Worm (Caenorhabditis elegans) whole organism, L3 larva: ENCODE results near the gene hphd-1.

Experiments used
- R02D3.7 ChIP-seq: fragments of 150-350 bp; optimal IDR thresholded peaks from 2 replicates; lab custom pipeline; 2014; ENCODE audit warnings: missing biosample characterization, missing genetic modification characterization
- ZK546.5 ChIP-seq: sonication (generic microtip); optimal IDR thresholded peaks from 2 replicates; lab custom pipeline; 2017; ENCODE audit warnings: missing biosample characterization, missing genetic modification characterization
- aly-2 ChIP-seq: fragments of 150-350 bp; optimal IDR thresholded peaks from 2 replicates; lab custom pipeline; 2014; ENCODE audit warnings: missing biosample characterization, missing genetic modification characterization
- ama-1 ChIP-seq: fragments of 150-350 bp; optimal IDR thresholded peaks from 2 replicates; lab custom pipeline; 2018
- ceh-16 ChIP-seq: sonication (generic microtip); optimal IDR thresholded peaks from 2 replicates; lab custom pipeline; 2017; ENCODE audit warnings: missing biosample characterization, missing genetic modification characterization
- ceh-82 ChIP-seq: fragments of 150-350 bp; optimal IDR thresholded peaks from 2 replicates; lab custom pipeline; 2014; ENCODE audit warnings: missing biosample characterization, missing genetic modification characterization
- ceh-9 ChIP-seq: sonication (generic microtip); optimal IDR thresholded peaks from 2 replicates; lab custom pipeline; 2018; ENCODE audit warnings: missing biosample characterization, missing genetic modification characterization
- daf-12 ChIP-seq: fragments of 150-350 bp; optimal IDR thresholded peaks from 2 replicates; lab custom pipeline; 2014; ENCODE audit warnings: missing biosample characterization, missing genetic modification reagents, missing genetic modification characterization
- egl-27 ChIP-seq: sonication (generic microtip); optimal IDR thresholded peaks from 4 replicates; lab custom pipeline; 2017; ENCODE audit warnings: missing biosample characterization, missing genetic modification reagents, missing genetic modification characterization
- egl-5 ChIP-seq: fragments of 150-350 bp; optimal IDR thresholded peaks from 2 replicates; lab custom pipeline; 2017; ENCODE audit warnings: missing biosample characterization, missing genetic modification reagents, missing genetic modification characterization, inconsistent platforms
- elt-1 ChIP-seq: fragments of 150-350 bp; optimal IDR thresholded peaks from 2 replicates; lab custom pipeline; 2014; ENCODE audit warnings: missing biosample characterization, missing genetic modification characterization
- elt-2 ChIP-seq: sonication (generic microtip); optimal IDR thresholded peaks from 2 replicates; lab custom pipeline; 2016; ENCODE audit warnings: missing genetic modification reagents, mild to moderate bottlenecking, missing genetic modification characterization, missing compliant biosample characterization
- elt-3 ChIP-seq, 3 experiments: fragments of 150-350 bp in 1 of 3; sonication (generic microtip) in 2 of 3; optimal IDR thresholded peaks; 2 replicates in 2 of 3; 4 replicates in 1 of 3; lab custom pipeline; 2014 to 2017; ENCODE audit warnings: missing biosample characterization in 3 of 3, missing genetic modification characterization in 3 of 3
- eor-1 ChIP-seq, 2 experiments: fragments of 150-350 bp; optimal IDR thresholded peaks; 2 replicates each; lab custom pipeline; 2014 to 2018; ENCODE audit warnings: missing biosample characterization in 2 of 2, missing genetic modification characterization in 2 of 2
- fkh-10 ChIP-seq: sonication (generic microtip); optimal IDR thresholded peaks from 2 replicates; lab custom pipeline; 2017; ENCODE audit warnings: missing biosample characterization, missing genetic modification reagents, missing genetic modification characterization
- fkh-2 ChIP-seq: fragments of 150-350 bp; optimal IDR thresholded peaks from 2 replicates; lab custom pipeline; 2014; ENCODE audit warnings: missing biosample characterization, missing genetic modification reagents, missing genetic modification characterization
- jun-1 ChIP-seq: fragments of 150-350 bp; optimal IDR thresholded peaks from 2 replicates; lab custom pipeline; 2014; ENCODE audit warnings: missing biosample characterization, missing genetic modification reagents, missing genetic modification characterization
- lin-39 ChIP-seq: fragments of 150-350 bp; optimal IDR thresholded peaks from 2 replicates; lab custom pipeline; 2018; ENCODE audit warnings: missing biosample characterization, missing genetic modification reagents, missing genetic modification characterization
- mml-1 ChIP-seq: fragments of 150-350 bp; sonication (generic microtip); optimal IDR thresholded peaks from 3 replicates; lab custom pipeline; 2014; ENCODE audit warnings: missing biosample characterization, missing genetic modification characterization
- nfya-1 ChIP-seq: sonication (generic microtip); optimal IDR thresholded peaks from 2 replicates; lab custom pipeline; 2017; ENCODE audit warnings: missing genetic modification characterization, mild to moderate bottlenecking, missing compliant biosample characterization, antibody characterized with exemption, moderate library complexity; ENCODE audit not compliant: insufficient read depth
- nhr-11 ChIP-seq: fragments of 150-350 bp; optimal IDR thresholded peaks from 2 replicates; lab custom pipeline; 2014; ENCODE audit warnings: missing biosample characterization, missing genetic modification characterization
- nhr-12 ChIP-seq: fragments of 150-350 bp; optimal IDR thresholded peaks from 2 replicates; lab custom pipeline; 2014; ENCODE audit warnings: missing biosample characterization, missing genetic modification characterization
- nhr-237 ChIP-seq: fragments of 150-350 bp; optimal IDR thresholded peaks from 2 replicates; lab custom pipeline; 2014; ENCODE audit warnings: missing biosample characterization, missing genetic modification characterization
- nhr-25 ChIP-seq: sonication (generic microtip); optimal IDR thresholded peaks from 2 replicates; lab custom pipeline; 2017; ENCODE audit warnings: missing biosample characterization, missing genetic modification characterization
- nhr-28 ChIP-seq: fragments of 150-350 bp; optimal IDR thresholded peaks from 2 replicates; lab custom pipeline; 2014; ENCODE audit warnings: missing biosample characterization, missing genetic modification characterization
- nhr-43 ChIP-seq: sonication (generic microtip); optimal IDR thresholded peaks from 2 replicates; lab custom pipeline; 2016; ENCODE audit warnings: mild to moderate bottlenecking, missing genetic modification characterization, missing compliant biosample characterization; ENCODE audit not compliant: poor library complexity, severe bottlenecking
- nhr-77 ChIP-seq: fragments of 150-350 bp; optimal IDR thresholded peaks from 2 replicates; lab custom pipeline; 2014; ENCODE audit warnings: missing biosample characterization, missing genetic modification characterization
- pha-4 ChIP-seq: fragments of 150-350 bp; optimal IDR thresholded peaks from 2 replicates; lab custom pipeline; 2014; ENCODE audit warnings: missing biosample characterization, missing genetic modification reagents, missing genetic modification characterization
- sea-2 ChIP-seq: fragments of 150-350 bp; sonication (generic microtip); optimal IDR thresholded peaks from 4 replicates; lab custom pipeline; 2014; ENCODE audit warnings: missing biosample characterization, missing genetic modification reagents, missing genetic modification characterization
- tbx-2 ChIP-seq: sonication (generic microtip); optimal IDR thresholded peaks from 2 replicates; lab custom pipeline; 2016; ENCODE audit warnings: mild to moderate bottlenecking, missing genetic modification characterization, missing compliant biosample characterization
- unc-39 ChIP-seq: sonication (generic microtip); optimal IDR thresholded peaks from 4 replicates; lab custom pipeline; 2017; ENCODE audit warnings: missing biosample characterization, missing genetic modification characterization
- zag-1 ChIP-seq: fragments of 150-350 bp; optimal IDR thresholded peaks from 2 replicates; lab custom pipeline; 2014; ENCODE audit warnings: missing biosample characterization, missing genetic modification characterization
- ztf-4 ChIP-seq: fragments of 150-350 bp; optimal IDR thresholded peaks from 2 replicates; lab custom pipeline; 2014; ENCODE audit warnings: missing biosample characterization, missing genetic modification characterization

Gene hphd-1

ce11 chrII:12994009-12994788 lies 2.2 kb downstream of the hphd-1 start:
- TF ChIP-seq elt-2 (tag; lab: Kevin White, UChicago), result peak; percentile 25
- no peak for TF ChIP-seq nhr-77 (tag; lab: Kevin White, UChicago)
- TF ChIP-seq ama-1 (lab: Kevin White, UChicago), result peak; percentile 85
- peak; percentile 39 for TF ChIP-seq nhr-43 (tag; lab: Kevin White, UChicago)

- TF ChIP-seq elt-2 (tag; lab: Kevin White, UChicago) (no peak), fkh-2 (no peak), nhr-11 (tag; lab: Kevin White, UChicago) (no peak), nhr-43 (tag; lab: Kevin White, UChicago) (no peak)
These were observed 3.4 kb downstream of the hphd-1 start for ce11 chrII:12992980-12993379.

ce11 chrII:12992193-12992592 lies 4.2 kb downstream of the hphd-1 start:
- TF ChIP-seq jun-1 (no peak), nhr-43 (tag; lab: Kevin White, UChicago) (no peak), ceh-16 (tag; lab: Kevin White, UChicago) (no peak), ama-1 (lab: Kevin White, UChicago) (no peak), ceh-82 (tag; lab: Kevin White, UChicago) (no peak), mml-1 (tag; lab: Kevin White, UChicago) (no peak), tbx-2 (tag; lab: Kevin White, UChicago) (no peak), R02D3.7 (tag; lab: Kevin White, UChicago) (no peak), egl-5 (tag; lab: Kevin White, UChicago) (no peak), fkh-10 (no peak), ceh-9 (no peak), zag-1 (tag; lab: Kevin White, UChicago) (no peak), nfya-1 (tag; lab: Kevin White, UChicago) (no peak), nhr-12 (tag; lab: Kevin White, UChicago) (no peak), elt-1 (tag; lab: Kevin White, UChicago) (no peak), fkh-2 (no peak), sea-2 (GFP tag; lab: Kevin White, UChicago) (no peak), nhr-28 (tag; lab: Kevin White, UChicago) (no peak)

- no peak for TF ChIP-seq sea-2 (GFP tag; lab: Kevin White, UChicago)
- no peak for TF ChIP-seq ZK546.5 (tag; lab: Kevin White, UChicago)
- TF ChIP-seq ceh-9, result no peak
- TF ChIP-seq elt-2 (tag; lab: Kevin White, UChicago), result no peak
- no peak for TF ChIP-seq ceh-82 (tag; lab: Kevin White, UChicago)
- TF ChIP-seq aly-2, result no peak
- no peak for TF ChIP-seq eor-1 (tag; optimal IDR thresholded peaks at IDR 0.05; lab: Kevin White, UChicago)
- TF ChIP-seq egl-5 (tag; lab: Kevin White, UChicago), result no peak
- no peak for TF ChIP-seq tbx-2 (tag; lab: Kevin White, UChicago)
- no peak for TF ChIP-seq daf-12 (tag; lab: Kevin White, UChicago)
- TF ChIP-seq nhr-25 (tag; lab: Kevin White, UChicago), result peak; percentile 62
- no peak for TF ChIP-seq nfya-1 (tag; lab: Kevin White, UChicago)
- TF ChIP-seq lin-39 (tag; lab: Kevin White, UChicago), result no peak
- TF ChIP-seq elt-1 (tag; lab: Kevin White, UChicago), result peak; percentile 71
These were observed 4.8 kb downstream of the hphd-1 start for ce11 chrII:12991594-12991993.

ce11 chrII:12990964-12991593 lies 5.3 kb downstream of the hphd-1 start:
- TF ChIP-seq nhr-237 (no peak), elt-2 (tag; lab: Kevin White, UChicago) (no peak), ztf-4 (tag; lab: Kevin White, UChicago) (no peak), unc-39 (tag; lab: Kevin White, UChicago) (no peak), egl-27 (no peak), jun-1 (no peak), pha-4 (no peak), elt-3 (tag; optimal IDR thresholded peaks at IDR 0.05; lab: Kevin White, UChicago) (no peak), fkh-10 (no peak), tbx-2 (tag; lab: Kevin White, UChicago) (no peak), aly-2 (no peak)
